Worm (Caenorhabditis elegans): ENCODE measurements around the gene F17C11.13.

The F17C11.13 gene

ce11 chrV:10958322-10958900 is 2.7 kb downstream of the F17C11.13 start, which contains the start of gene pigt-1:
TSS of gene pigt-1 (minus strand) at chrV:10958821.
- no peak for TF ChIP-seq dao-5 (tag; optimal IDR thresholded peaks at IDR 0.05)
- peak; percentile 11 for TF ChIP-seq W03F9.2 (tag; optimal IDR thresholded peaks at IDR 0.05)
- TF ChIP-seq him-1 (tag; optimal IDR thresholded peaks at IDR 0.05) = no peak

DNA sequence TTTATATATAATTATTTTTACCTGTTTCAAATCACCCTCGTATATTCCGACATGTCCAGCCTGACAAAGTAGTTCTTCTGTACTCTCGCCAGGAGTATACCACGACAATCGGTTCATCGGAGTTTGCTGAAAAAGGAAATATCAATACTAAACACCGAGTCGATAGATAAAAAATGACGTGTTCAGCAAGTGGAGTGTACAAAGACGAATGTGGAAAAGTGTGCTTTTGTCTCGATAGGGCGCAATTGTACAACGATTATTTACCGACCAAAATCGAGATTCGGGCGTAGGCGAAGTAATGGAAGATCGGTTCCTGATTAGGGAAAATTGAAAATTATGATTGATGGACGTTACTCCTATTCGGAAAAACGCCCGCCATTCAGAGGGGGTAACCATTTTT is 4.8 kb downstream of the F17C11.13 start, which contains the start of gene vps-36:
Gene vps-36 (minus strand): TSS at position 126 of the 400 bp plus-strand sequence.
- TF ChIP-seq dao-5 (tag; optimal IDR thresholded peaks at IDR 0.05) (no peak), him-1 (tag; optimal IDR thresholded peaks at IDR 0.05) (no peak), W03F9.2 (tag; optimal IDR thresholded peaks at IDR 0.05) (no peak)

- TF ChIP-seq him-1 (tag; optimal IDR thresholded peaks at IDR 0.05) (peak; percentile 73), W03F9.2 (tag; optimal IDR thresholded peaks at IDR 0.05) (peak; percentile 42), dao-5 (tag; optimal IDR thresholded peaks at IDR 0.05) (no peak)
These were observed 5.7 kb downstream of the F17C11.13 start for ce11 chrV:10961448-10961870.

ce11 chrV:10965501-10965900 is 9.8 kb downstream of the F17C11.13 start, which contains the start of the genes ctf-4 and eef-1G:
TSS of gene ctf-4 (minus strand) at chrV:10965539.
TSS of gene eef-1G (plus strand) at chrV:10965719.
- TF ChIP-seq dao-5 (tag; optimal IDR thresholded peaks at IDR 0.05) = no peak
- peak; percentile 89 for TF ChIP-seq him-1 (tag; optimal IDR thresholded peaks at IDR 0.05)
- peak; percentile 97 for TF ChIP-seq W03F9.2 (tag; optimal IDR thresholded peaks at IDR 0.05)

ce11 chrV:10966874-10967273 is 11.2 kb downstream of the F17C11.13 start:
- TF ChIP-seq W03F9.2 (tag; optimal IDR thresholded peaks at IDR 0.05) (no peak), dao-5 (tag; optimal IDR thresholded peaks at IDR 0.05) (no peak), him-1 (tag; optimal IDR thresholded peaks at IDR 0.05) (no peak)

- TF ChIP-seq him-1 (tag; optimal IDR thresholded peaks at IDR 0.05) (no peak), W03F9.2 (tag; optimal IDR thresholded peaks at IDR 0.05) (no peak), dao-5 (tag; optimal IDR thresholded peaks at IDR 0.05) (no peak)
These were observed 12.0 kb downstream of the F17C11.13 start for ce11 chrV:10967594-10968273.

DNA sequence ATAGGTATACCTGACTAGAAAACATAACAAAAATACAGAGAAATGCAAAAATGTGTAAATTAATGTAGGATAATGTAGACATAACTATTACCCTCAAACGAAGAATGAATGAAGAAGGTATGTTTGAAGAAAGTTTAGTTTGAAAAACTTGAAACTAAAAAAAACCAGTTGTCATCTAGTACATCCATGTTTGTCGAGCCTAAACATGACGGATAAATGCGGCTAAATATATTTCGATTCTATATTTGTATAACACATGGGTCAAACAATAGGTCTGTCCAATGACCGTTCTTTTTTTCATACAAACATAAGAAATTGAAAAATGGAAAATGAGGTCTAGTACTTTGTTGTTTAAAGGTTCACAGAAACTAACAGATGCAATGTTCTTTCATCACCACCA is 14.3 kb downstream of the F17C11.13 start, which contains the start of gene F17C11.22:
Gene F17C11.22 (minus strand): TSS at position 101 of the 400 bp plus-strand sequence.
- TF ChIP-seq dao-5 (tag; optimal IDR thresholded peaks at IDR 0.05) (no peak), him-1 (tag; optimal IDR thresholded peaks at IDR 0.05) (no peak), W03F9.2 (tag; optimal IDR thresholded peaks at IDR 0.05) (no peak)

DNA sequence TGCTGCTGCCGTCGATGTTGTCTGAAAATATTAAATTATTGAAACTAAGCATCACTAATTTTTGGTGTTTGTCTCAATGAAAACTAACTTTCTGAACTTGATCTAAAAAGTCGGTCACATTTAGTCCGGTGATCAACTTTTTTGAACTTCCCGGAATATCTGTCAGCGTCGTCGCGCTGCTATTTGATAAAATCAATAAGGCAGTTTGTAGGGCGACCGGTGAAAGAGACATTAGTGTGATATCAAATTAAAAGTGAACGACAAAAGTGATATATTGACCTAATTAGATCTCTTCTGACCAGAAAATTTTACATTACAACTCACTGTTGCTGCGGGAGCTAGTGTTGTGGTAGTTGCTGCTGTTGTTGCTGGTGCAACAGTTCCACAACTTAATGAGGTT is 15.2 kb downstream of the F17C11.13 start:
- TF ChIP-seq dao-5 (tag; optimal IDR thresholded peaks at IDR 0.05) (no peak), W03F9.2 (tag; optimal IDR thresholded peaks at IDR 0.05) (no peak)

DNA sequence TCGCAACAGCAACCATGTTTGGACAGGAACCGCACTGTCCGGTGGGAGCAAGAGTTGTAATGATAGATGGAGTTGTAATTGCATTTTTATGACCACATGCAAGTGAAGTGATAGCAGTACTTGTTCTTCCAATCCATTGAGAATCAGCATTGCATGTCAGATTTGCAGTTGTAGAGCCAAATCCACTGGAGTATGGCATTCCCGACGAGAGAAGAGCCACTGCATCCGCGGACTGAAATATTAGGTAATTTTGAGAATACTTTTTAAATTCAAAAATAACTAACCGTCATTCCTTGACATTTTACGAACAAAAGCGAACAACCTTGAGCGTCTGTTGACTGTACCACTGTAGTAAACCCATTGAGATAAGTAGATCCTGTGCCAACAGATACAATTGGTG is 19.4 kb downstream of the F17C11.13 start:
- no peak for TF ChIP-seq him-1 (tag; optimal IDR thresholded peaks at IDR 0.05)
- TF ChIP-seq dao-5 (tag; optimal IDR thresholded peaks at IDR 0.05) = no peak
- TF ChIP-seq W03F9.2 (tag; optimal IDR thresholded peaks at IDR 0.05) = no peak

ce11 chrV:10981113-10981512 is 25.4 kb downstream of the F17C11.13 start, which contains the start of gene fig-1:
TSS of gene fig-1 (minus strand) at chrV:10981213.
- TF ChIP-seq him-1 (tag; optimal IDR thresholded peaks at IDR 0.05) (no peak), W03F9.2 (tag; optimal IDR thresholded peaks at IDR 0.05) (no peak), dao-5 (tag; optimal IDR thresholded peaks at IDR 0.05) (no peak)

ce11 chrV:10991789-10992188 is 36.1 kb downstream of the F17C11.13 start, which contains the start of gene frpr-9:
TSS of gene frpr-9 (plus strand) at chrV:10992089.
- no peak for TF ChIP-seq dao-5 (tag; optimal IDR thresholded peaks at IDR 0.05)
- TF ChIP-seq W03F9.2 (tag; optimal IDR thresholded peaks at IDR 0.05) = no peak
- TF ChIP-seq him-1 (tag; optimal IDR thresholded peaks at IDR 0.05) = no peak

DNA sequence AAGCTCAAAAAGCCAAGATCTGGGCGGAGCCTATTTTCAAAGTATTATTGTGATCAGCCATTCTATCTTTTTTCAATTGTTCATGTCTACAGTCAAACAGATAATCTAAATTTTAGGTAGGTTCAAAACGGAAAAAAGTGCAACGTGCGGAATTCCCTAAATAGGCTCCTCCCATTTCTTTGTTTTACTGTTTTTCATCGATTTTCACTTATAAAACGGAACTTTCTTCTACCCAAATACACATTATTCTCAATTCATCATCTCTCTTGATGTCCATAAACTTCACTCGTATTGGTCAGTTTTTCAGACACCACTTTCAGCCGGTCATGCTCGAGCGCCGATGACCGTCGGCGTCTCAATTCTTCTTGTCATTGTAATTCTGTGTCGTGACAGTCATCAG is 43.1 kb downstream of the F17C11.13 start, which contains the start of gene F53B7.7:
Gene F53B7.7 (plus strand): TSS at position 301 of the 400 bp plus-strand sequence.
- no peak for TF ChIP-seq W03F9.2 (tag; optimal IDR thresholded peaks at IDR 0.05)
- no peak for TF ChIP-seq dao-5 (tag; optimal IDR thresholded peaks at IDR 0.05)
- no peak for TF ChIP-seq him-1 (tag; optimal IDR thresholded peaks at IDR 0.05)

DNA sequence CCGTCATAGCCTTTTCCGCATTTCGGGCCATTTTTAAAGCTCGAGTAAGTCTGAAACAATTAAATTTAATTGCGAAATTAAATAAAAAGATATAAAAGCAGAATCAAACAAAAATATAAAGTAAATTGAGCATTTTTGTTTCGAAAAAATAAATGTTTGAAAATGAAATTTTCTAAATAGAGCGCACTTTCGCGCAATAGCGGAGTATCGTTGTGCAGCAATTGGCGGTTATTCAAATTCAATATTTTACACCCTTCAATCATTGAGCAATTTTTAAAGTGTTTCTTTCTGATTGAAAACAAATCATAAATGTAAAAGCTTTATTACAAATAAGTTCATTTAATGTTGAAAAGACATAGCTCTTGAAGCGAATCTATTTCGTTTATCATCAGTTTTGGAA is 44.9 kb downstream of the F17C11.13 start, which contains the start of gene isy-1:
Gene isy-1 (minus strand): TSS at position 50 of the 400 bp plus-strand sequence.
- TF ChIP-seq W03F9.2 (tag; optimal IDR thresholded peaks at IDR 0.05) (peak; percentile 59), dao-5 (tag; optimal IDR thresholded peaks at IDR 0.05) (no peak), him-1 (tag; optimal IDR thresholded peaks at IDR 0.05) (no peak)

DNA sequence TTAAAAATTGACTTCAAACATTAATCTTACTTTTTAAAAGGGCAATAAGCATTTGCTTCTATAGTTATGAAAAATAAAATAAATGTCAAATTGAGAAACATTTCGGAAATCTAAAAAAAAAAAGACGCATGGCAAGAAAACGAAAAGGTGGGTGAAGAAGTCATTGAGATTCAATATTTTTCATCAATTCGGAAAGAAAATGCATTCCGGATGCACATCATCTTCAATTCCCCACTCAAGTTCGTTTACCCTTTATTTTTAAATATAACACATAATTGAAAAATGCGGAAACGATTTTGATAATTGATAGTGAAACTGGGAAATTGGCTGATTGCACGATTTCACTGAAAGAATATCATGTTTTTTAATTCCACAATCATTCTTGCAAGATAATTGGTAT is 46.7 kb downstream of the F17C11.13 start, which contains the start of gene F53B7.4:
Gene F53B7.4 (minus strand): TSS at position 101 of the 400 bp plus-strand sequence.
- TF ChIP-seq him-1 (tag; optimal IDR thresholded peaks at IDR 0.05) = no peak
- no peak for TF ChIP-seq W03F9.2 (tag; optimal IDR thresholded peaks at IDR 0.05)
- no peak for TF ChIP-seq dao-5 (tag; optimal IDR thresholded peaks at IDR 0.05)
